Fruit fly (Drosophila melanogaster) whole organism, prepupa: ENCODE data around the gene CG31099.
A peak's percentile ranks its signal among the peaks of the same experiment; 100 is the strongest.

Experiments used
- Blimp-1 ChIP-seq: fragments of 200-800 bp; sonication (Bioruptor generic); optimal IDR thresholded peaks from 3 replicates; lab custom pipeline; 2017; ENCODE audit warnings: missing biosample characterization, missing genetic modification characterization, mild to moderate bottlenecking, moderate library complexity, missing genetic modification reagents
- CG10669 ChIP-seq: fragments of 200-800 bp; sonication (Bioruptor generic); optimal IDR thresholded peaks from 3 replicates; lab custom pipeline; 2018; ENCODE audit warnings: missing biosample characterization, mild to moderate bottlenecking, missing genetic modification characterization, moderate library complexity
- CG11294 ChIP-seq: fragments of 200-800 bp; sonication (Bioruptor generic); IDR thresholded peaks from 2 replicates; pipeline ENCODE4 v1.3.6; 2022; ENCODE audit warnings: missing biosample characterization, missing genetic modification characterization
- CG11902 ChIP-seq: fragments of 200-800 bp; sonication (Bioruptor generic); optimal IDR thresholded peaks from 3 replicates; lab custom pipeline; 2016; ENCODE audit warnings: missing biosample characterization, missing genetic modification characterization
- CG15336 ChIP-seq: fragments of 200-800 bp; sonication (Bioruptor generic); IDR thresholded peaks from 2 replicates; pipeline ENCODE4 v1.3.6; 2022; ENCODE audit warnings: missing biosample characterization, missing genetic modification characterization
- CG1621 ChIP-seq: fragments of 200-800 bp; sonication (Bioruptor generic); optimal IDR thresholded peaks from 3 replicates; lab custom pipeline; 2018; ENCODE audit warnings: missing biosample characterization, mild to moderate bottlenecking, missing genetic modification characterization
- CG16779 ChIP-seq: fragments of 200-800 bp; sonication (Bioruptor generic); optimal IDR thresholded peaks from 3 replicates; lab custom pipeline; 2017; ENCODE audit warnings: missing biosample characterization, mild to moderate bottlenecking, missing genetic modification characterization
- CG3032 ChIP-seq: fragments of 200-800 bp; optimal IDR thresholded peaks from 2 replicates; lab custom pipeline; 2019; ENCODE audit warnings: missing biosample characterization, mild to moderate bottlenecking, missing genetic modification characterization, moderate library complexity
- CG31627 ChIP-seq: fragments of 200-800 bp; sonication (Bioruptor generic); optimal IDR thresholded peaks from 3 replicates; lab custom pipeline; 2016; ENCODE audit warnings: missing biosample characterization, missing genetic modification characterization
- CG32006 ChIP-seq: fragments of 200-800 bp; sonication (Bioruptor generic); optimal IDR thresholded peaks from 3 replicates; lab custom pipeline; 2017; ENCODE audit warnings: missing biosample characterization, mild to moderate bottlenecking, missing genetic modification characterization
- CG34406 ChIP-seq: fragments of 200-800 bp; sonication (Bioruptor generic); optimal IDR thresholded peaks from 3 replicates; lab custom pipeline; 2016; ENCODE audit warnings: missing biosample characterization, missing genetic modification characterization
- CG3919 ChIP-seq: fragments of 200-800 bp; sonication (Bioruptor generic); optimal IDR thresholded peaks from 3 replicates; lab custom pipeline; 2016; ENCODE audit warnings: missing biosample characterization, missing genetic modification characterization
- CG4318 ChIP-seq: fragments of 200-800 bp; sonication (Bioruptor generic); optimal IDR thresholded peaks from 3 replicates; lab custom pipeline; 2017; ENCODE audit warnings: missing biosample characterization, mild to moderate bottlenecking, missing genetic modification characterization
- CG6163 ChIP-seq: fragments of 200-800 bp; sonication (Bioruptor generic); IDR thresholded peaks from 3 replicates; pipeline ENCODE4 v1.3.6; 2022; ENCODE audit warnings: missing biosample characterization, missing genetic modification characterization
- CG6276 ChIP-seq: fragments of 200-800 bp; sonication (Bioruptor generic); optimal IDR thresholded peaks from 2 replicates; lab custom pipeline; 2017; ENCODE audit warnings: missing biosample characterization, mild to moderate bottlenecking, missing genetic modification characterization
- CG6808 ChIP-seq: fragments of 200-800 bp; sonication (Bioruptor generic); optimal IDR thresholded peaks from 3 replicates; lab custom pipeline; 2017; ENCODE audit warnings: missing biosample characterization, missing genetic modification characterization, mild to moderate bottlenecking, moderate library complexity, missing genetic modification reagents
- CG6854 ChIP-seq: fragments of 200-800 bp; sonication (Bioruptor generic); optimal IDR thresholded peaks from 2 replicates; lab custom pipeline; 2017; ENCODE audit warnings: missing biosample characterization, mild to moderate bottlenecking, missing genetic modification characterization
- CG7368 ChIP-seq: fragments of 200-800 bp; sonication (Bioruptor generic); optimal IDR thresholded peaks from 3 replicates; lab custom pipeline; 2016; ENCODE audit warnings: missing biosample characterization, missing genetic modification characterization
- CG8319 ChIP-seq: fragments of 200-800 bp; sonication (Bioruptor generic); optimal IDR thresholded peaks from 3 replicates; lab custom pipeline; 2016; ENCODE audit warnings: missing biosample characterization, missing genetic modification characterization
- CG8632 ChIP-seq: fragments of 200-800 bp; sonication (Bioruptor generic); optimal IDR thresholded peaks from 3 replicates; lab custom pipeline; 2016; ENCODE audit warnings: missing biosample characterization, missing genetic modification characterization
- CG9139 ChIP-seq: fragments of 200-800 bp; sonication (Bioruptor generic); optimal IDR thresholded peaks from 3 replicates; lab custom pipeline; 2017; ENCODE audit warnings: missing biosample characterization, mild to moderate bottlenecking, missing genetic modification characterization
- Eip75B ChIP-seq: fragments of 200-800 bp; sonication (Bioruptor generic); optimal IDR thresholded peaks from 3 replicates; lab custom pipeline; 2016; ENCODE audit warnings: missing biosample characterization, missing genetic modification characterization
- Eip78C ChIP-seq: fragments of 200-800 bp; sonication (Bioruptor generic); peaks from one replicate; lab custom pipeline; 2016; ENCODE audit warnings: missing biosample characterization, missing genetic modification characterization
- Eip93F ChIP-seq: fragments of 200-800 bp; sonication (Bioruptor generic); optimal IDR thresholded peaks from 2 replicates; lab custom pipeline; 2016; ENCODE audit warnings: missing biosample characterization, mild to moderate bottlenecking, missing genetic modification characterization
- Ets21C ChIP-seq: fragments of 200-800 bp; sonication (Bioruptor generic); optimal IDR thresholded peaks from 3 replicates; lab custom pipeline; 2016; ENCODE audit warnings: missing biosample characterization, missing genetic modification characterization
- Ets96B ChIP-seq: fragments of 200-800 bp; optimal IDR thresholded peaks from 2 replicates; lab custom pipeline; 2019; ENCODE audit warnings: missing biosample characterization, mild to moderate bottlenecking, missing genetic modification characterization, moderate library complexity
- Gug ChIP-seq: fragments of 200-800 bp; sonication (Bioruptor generic); IDR thresholded peaks from 2 replicates; pipeline ENCODE4 v1.3.6; 2022; ENCODE audit warnings: missing biosample characterization, missing genetic modification characterization
- Hr38 ChIP-seq: sonication (Bioruptor generic); optimal IDR thresholded peaks from 2 replicates; lab custom pipeline; 2016; ENCODE audit warnings: missing biosample characterization, missing genetic modification characterization
- Hr39 ChIP-seq: fragments of 200-800 bp; sonication (Bioruptor generic); optimal IDR thresholded peaks from 2 replicates; lab custom pipeline; 2016; ENCODE audit warnings: missing biosample characterization, missing genetic modification characterization
- Hr4 ChIP-seq: fragments of 200-800 bp; sonication (Bioruptor generic); optimal IDR thresholded peaks from 3 replicates; lab custom pipeline; 2016; ENCODE audit warnings: missing biosample characterization, missing genetic modification characterization
- Lpt ChIP-seq: fragments of 200-800 bp; sonication (Bioruptor generic); optimal IDR thresholded peaks from 3 replicates; lab custom pipeline; 2016; ENCODE audit warnings: missing biosample characterization, missing genetic modification characterization
- Met ChIP-seq: fragments of 200-800 bp; sonication (Bioruptor generic); optimal IDR thresholded peaks from 3 replicates; lab custom pipeline; 2016; ENCODE audit warnings: missing biosample characterization, missing genetic modification characterization
- Smox ChIP-seq: fragments of 200-800 bp; sonication (Bioruptor generic); optimal IDR thresholded peaks from 3 replicates; lab custom pipeline; 2016; ENCODE audit warnings: missing biosample characterization, missing genetic modification characterization
- Sox102F ChIP-seq: fragments of 200-800 bp; sonication (Bioruptor generic); optimal IDR thresholded peaks from 2 replicates; lab custom pipeline; 2016; ENCODE audit warnings: missing biosample characterization, mild to moderate bottlenecking, missing genetic modification characterization
- Sox15 ChIP-seq: fragments of 200-800 bp; sonication (Bioruptor generic); optimal IDR thresholded peaks from 3 replicates; lab custom pipeline; 2016; ENCODE audit warnings: missing biosample characterization, missing genetic modification characterization
- achi ChIP-seq: fragments of 200-800 bp; sonication (Bioruptor generic); optimal IDR thresholded peaks from 3 replicates; lab custom pipeline; 2016; ENCODE audit warnings: missing biosample characterization, missing genetic modification characterization
- cyc ChIP-seq: fragments of 200-800 bp; sonication (Bioruptor generic); optimal IDR thresholded peaks from 3 replicates; lab custom pipeline; 2016; ENCODE audit warnings: missing biosample characterization, missing genetic modification characterization
- dac ChIP-seq: fragments of 200-800 bp; sonication (Bioruptor generic); optimal IDR thresholded peaks from 2 replicates; lab custom pipeline; 2017; ENCODE audit warnings: missing biosample characterization, mild to moderate bottlenecking, missing genetic modification characterization
- dsx ChIP-seq: fragments of 200-800 bp; optimal IDR thresholded peaks from 3 replicates; lab custom pipeline; 2019; ENCODE audit warnings: missing biosample characterization, mild to moderate bottlenecking, missing genetic modification characterization, moderate library complexity; ENCODE audit not compliant: poor library complexity, severe bottlenecking
- eg ChIP-seq: fragments of 200-800 bp; sonication (Bioruptor generic); IDR thresholded peaks from 3 replicates; pipeline ENCODE4 v1.3.6; 2022; ENCODE audit warnings: missing biosample characterization, missing genetic modification characterization
- esn ChIP-seq: fragments of 200-800 bp; sonication (Bioruptor generic); optimal IDR thresholded peaks from 2 replicates; lab custom pipeline; 2016; ENCODE audit warnings: missing biosample characterization, mild to moderate bottlenecking, missing genetic modification characterization, moderate library complexity
- fd59A ChIP-seq: fragments of 200-800 bp; sonication (Bioruptor generic); optimal IDR thresholded peaks from 2 replicates; lab custom pipeline; 2017; ENCODE audit warnings: missing biosample characterization, mild to moderate bottlenecking, missing genetic modification characterization, missing genetic modification reagents
- fd85E ChIP-seq: fragments of 200-800 bp; sonication (Bioruptor generic); optimal IDR thresholded peaks from 3 replicates; lab custom pipeline; 2016; ENCODE audit warnings: missing biosample characterization, missing genetic modification characterization
- fkh ChIP-seq: fragments of 200-800 bp; sonication (Bioruptor generic); optimal IDR thresholded peaks from 3 replicates; lab custom pipeline; 2017; ENCODE audit warnings: missing biosample characterization, mild to moderate bottlenecking, missing genetic modification characterization, moderate library complexity
- lz ChIP-seq: fragments of 200-800 bp; sonication (Bioruptor generic); optimal IDR thresholded peaks from 3 replicates; lab custom pipeline; 2016; ENCODE audit warnings: missing biosample characterization, missing genetic modification characterization
- net ChIP-seq: fragments of 200-800 bp; sonication (Bioruptor generic); optimal IDR thresholded peaks from 3 replicates; lab custom pipeline; 2016; ENCODE audit warnings: missing biosample characterization, missing genetic modification characterization
- salr ChIP-seq, 2 experiments: fragments of 200-800 bp; sonication (Bioruptor generic); optimal IDR thresholded peaks; 3 replicates each; lab custom pipeline; 2016 to 2018; ENCODE audit warnings: missing biosample characterization in 2 of 2, missing genetic modification characterization in 2 of 2, mild to moderate bottlenecking in 1 of 2
- spab ChIP-seq: fragments of 200-800 bp; sonication (Bioruptor generic); optimal IDR thresholded peaks from 2 replicates; lab custom pipeline; 2017; ENCODE audit warnings: missing biosample characterization, mild to moderate bottlenecking, missing genetic modification characterization, missing genetic modification reagents
- ss ChIP-seq, 2 experiments: fragments of 200-800 bp; sonication (Bioruptor generic); optimal IDR thresholded peaks; 2 replicates in 1 of 2; 3 replicates in 1 of 2; lab custom pipeline; 2017 to 2018; ENCODE audit warnings: mild to moderate bottlenecking in 2 of 2, missing biosample characterization in 2 of 2, missing genetic modification characterization in 2 of 2, moderate library complexity in 1 of 2
- svp ChIP-seq: fragments of 200-800 bp; sonication (Bioruptor generic); peaks from one replicate; lab custom pipeline; 2016; ENCODE audit warnings: missing biosample characterization, missing genetic modification characterization
- topi ChIP-seq: fragments of 200-800 bp; sonication (Bioruptor generic); optimal IDR thresholded peaks from 3 replicates; lab custom pipeline; 2016; ENCODE audit warnings: missing biosample characterization, missing genetic modification characterization
- vri ChIP-seq: fragments of 200-800 bp; sonication (Bioruptor generic); optimal IDR thresholded peaks from 3 replicates; lab custom pipeline; 2016; ENCODE audit warnings: missing biosample characterization, mild to moderate bottlenecking, missing genetic modification characterization

Gene CG31099

dm6 chr3R:25262322-25262761 is 48.4 kb downstream of the CG31099 start, which contains the start of the genes Kdsr and CG11858:
Gene Kdsr, minus strand, starts transcription at chr3R:25262498.
Gene CG11858, plus strand, starts transcription at chr3R:25262741.
- TF ChIP-seq ss (GFP tag; optimal IDR thresholded peaks at IDR 0.05; lab: Kevin White, UChicago) (no peak), Hr39 (GFP tag; lab: Kevin White, UChicago) (no peak), fkh (GFP tag; lab: Kevin White, UChicago) (peak; percentile 76), Hr4 (no peak), eg (peak; percentile 72; the same call in 2 of the 3 replicates), CG6808 (GFP tag; lab: Kevin White, UChicago) (no peak), dsx (peak; percentile 37), CG11294 (GFP tag; lab: Robert Waterston, UW) (peak; percentile 28; the same call in 1 of the 2 replicates), CG15336 (0 out of 2 replicates have a peak, but pooled peaks have one; percentile 43), Eip78C (GFP tag; lab: Kevin White, UChicago) (no peak), CG6163 (GFP tag; lab: Robert Waterston, UW) (peak; percentile 58; the same call in 1 of the 3 replicates), spab (GFP tag; lab: Kevin White, UChicago) (no peak), CG34406 (GFP tag; lab: Kevin White, UChicago) (no peak), Eip75B (GFP tag; lab: Kevin White, UChicago) (no peak), CG9139 (GFP tag; lab: Kevin White, UChicago) (no peak), CG7368 (no peak), lz (GFP tag; lab: Kevin White, UChicago) (peak; percentile 77), fd59A (GFP tag; lab: Kevin White, UChicago) (no peak), CG10669 (GFP tag; lab: Kevin White, UChicago) (no peak), CG3919 (GFP tag; lab: Kevin White, UChicago) (no peak), CG8632 (GFP tag; lab: Kevin White, UChicago) (no peak), CG8319 (no peak), Ets21C (no peak), Sox102F (GFP tag; lab: Kevin White, UChicago) (no peak), CG4318 (GFP tag; lab: Kevin White, UChicago) (no peak), achi (peak; percentile 36), salr (GFP tag; optimal IDR thresholded peaks at IDR 0.05; lab: Kevin White, UChicago) (no peak), topi (GFP tag; lab: Kevin White, UChicago) (no peak), Gug (GFP tag; lab: Robert Waterston, UW) (peak; percentile 65), Blimp-1 (GFP tag; lab: Kevin White, UChicago) (no peak), Sox15 (GFP tag; lab: Kevin White, UChicago) (peak; percentile 13), CG11902 (GFP tag; lab: Kevin White, UChicago) (no peak), cyc (no peak), Eip93F (GFP tag; lab: Kevin White, UChicago) (peak; percentile 60), svp (GFP tag; lab: Kevin White, UChicago) (peak; percentile 95), dac (GFP tag; lab: Kevin White, UChicago) (no peak), Lpt (peak; percentile 6), CG32006 (GFP tag; lab: Kevin White, UChicago) (no peak), Smox (GFP tag; lab: Kevin White, UChicago) (no peak), CG6854 (GFP tag; lab: Kevin White, UChicago) (no peak), fd85E (GFP tag; lab: Kevin White, UChicago) (no peak), Met (no peak), CG31627 (GFP tag; lab: Kevin White, UChicago) (peak; percentile 73), esn (GFP tag; lab: Kevin White, UChicago) (peak; percentile 78), CG1621 (tag; lab: Kevin White, UChicago) (peak; percentile 44), net (no peak), Hr38 (GFP tag; lab: Kevin White, UChicago) (no peak), Ets96B (tag; lab: Kevin White, UChicago) (peak; percentile 53), CG16779 (tag; lab: Kevin White, UChicago) (no peak), CG6276 (GFP tag; lab: Kevin White, UChicago) (no peak), CG3032 (peak; percentile 58), vri (GFP tag; lab: Kevin White, UChicago) (peak; percentile 94)
